Worm (Caenorhabditis elegans) whole organism, late embryonic: ENCODE data around the gene sru-35.

ENCODE experiments used
- F13H6.1 ChIP-seq: sonication (generic microtip); optimal IDR thresholded peaks from 2 replicates; lab custom pipeline; 2016; ENCODE audit warnings: missing genetic modification characterization, missing compliant biosample characterization
- ceh-14 ChIP-seq: sonication (generic microtip); optimal IDR thresholded peaks from 2 replicates; lab custom pipeline; 2016; ENCODE audit warnings: missing genotype, missing genetic modification characterization, missing compliant biosample characterization
- ceh-2 ChIP-seq: sonication (generic microtip); optimal IDR thresholded peaks from 2 replicates; lab custom pipeline; 2016; ENCODE audit warnings: missing genotype, missing genetic modification characterization, missing compliant biosample characterization
- dmd-4 ChIP-seq: sonication (generic microtip); optimal IDR thresholded peaks from 2 replicates; lab custom pipeline; 2016; ENCODE audit warnings: borderline replicate concordance, missing genetic modification characterization, missing compliant biosample characterization
- elt-4 ChIP-seq: sonication (generic microtip); optimal IDR thresholded peaks from 2 replicates; lab custom pipeline; 2016; ENCODE audit warnings: missing genetic modification characterization, missing compliant biosample characterization
- fkh-10 ChIP-seq: fragments of 150-350 bp; optimal IDR thresholded peaks from 2 replicates; lab custom pipeline; 2014; ENCODE audit warnings: missing biosample characterization, missing genetic modification reagents, missing genetic modification characterization
- hlh-6 ChIP-seq: sonication (generic microtip); optimal IDR thresholded peaks from 2 replicates; lab custom pipeline; 2016; ENCODE audit warnings: missing genotype, missing genetic modification characterization, missing compliant biosample characterization
- hlh-8 ChIP-seq: sonication (generic microtip); optimal IDR thresholded peaks from 2 replicates; lab custom pipeline; 2016; ENCODE audit warnings: missing genotype, missing genetic modification characterization, missing compliant biosample characterization
- tbx-2 ChIP-seq: sonication (generic microtip); optimal IDR thresholded peaks from 2 replicates; lab custom pipeline; 2016; ENCODE audit warnings: missing genetic modification characterization, missing compliant biosample characterization
- unc-55 ChIP-seq: sonication (generic microtip); optimal IDR thresholded peaks from 2 replicates; lab custom pipeline; 2017; ENCODE audit warnings: missing biosample characterization, missing genetic modification reagents, missing genetic modification characterization
- unc-86 ChIP-seq: sonication (generic microtip); optimal IDR thresholded peaks from 2 replicates; lab custom pipeline; 2016; ENCODE audit warnings: missing genetic modification characterization, missing compliant biosample characterization

DNA sequence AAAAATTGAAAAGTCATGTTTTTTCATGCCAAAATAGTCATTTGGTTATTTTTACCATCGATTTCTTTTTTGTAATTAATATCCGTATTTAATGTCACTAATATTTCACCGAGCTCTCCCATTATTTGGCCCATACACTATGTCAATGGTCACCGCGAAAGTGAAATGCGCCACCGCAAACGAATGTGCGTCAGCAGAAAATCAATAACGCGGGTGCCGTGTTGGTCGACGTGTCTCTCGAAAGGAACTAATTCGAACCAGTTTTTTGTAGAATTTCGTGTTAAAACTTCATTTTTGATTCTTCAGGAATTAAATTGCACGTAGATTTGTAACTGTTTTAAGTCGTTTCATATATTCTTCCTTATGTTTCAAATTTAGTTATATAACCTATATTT is 36.6 kb upstream of the sru-35 start:
- no peak for TF ChIP-seq tbx-2 (tag; lab: Kevin White, UChicago)
- no peak for TF ChIP-seq fkh-10 (GFP tag; lab: Kevin White, UChicago)
- TF ChIP-seq ceh-14 (tag; lab: Kevin White, UChicago) = no peak
- TF ChIP-seq unc-86 (tag; lab: Kevin White, UChicago) = no peak
- TF ChIP-seq hlh-6 (tag; lab: Kevin White, UChicago) = no peak
- TF ChIP-seq elt-4 (tag; lab: Kevin White, UChicago) = no peak
- no peak for TF ChIP-seq hlh-8 (tag; lab: Kevin White, UChicago)
- no peak for TF ChIP-seq dmd-4
- no peak for TF ChIP-seq F13H6.1 (tag; lab: Kevin White, UChicago)
- no peak for TF ChIP-seq ceh-2 (tag; lab: Kevin White, UChicago)
- no peak for TF ChIP-seq unc-55 (GFP tag; lab: Kevin White, UChicago)
